Worm (Caenorhabditis elegans) whole organism, L2 larva: ENCODE data around the gene Y37H2A.11.
A peak's percentile ranks its signal among the peaks of the same experiment; 100 is the strongest.

Experiments used
- C34F6.9 ChIP-seq: fragments of 150-350 bp; optimal IDR thresholded peaks from 2 replicates; lab custom pipeline; 2014; ENCODE audit warnings: missing biosample characterization, missing genetic modification characterization
- F13H6.1 ChIP-seq: sonication (generic microtip); optimal IDR thresholded peaks from 2 replicates; lab custom pipeline; 2016; ENCODE audit warnings: missing genetic modification characterization, missing compliant biosample characterization
- R02D3.7 ChIP-seq: fragments of 150-350 bp; optimal IDR thresholded peaks from 2 replicates; lab custom pipeline; 2014; ENCODE audit warnings: missing biosample characterization, missing genetic modification characterization
- alr-1 ChIP-seq: fragments of 150-350 bp; optimal IDR thresholded peaks from 2 replicates; lab custom pipeline; 2014; ENCODE audit warnings: missing biosample characterization, missing genetic modification characterization
- aly-2 ChIP-seq: fragments of 150-350 bp; optimal IDR thresholded peaks from 2 replicates; lab custom pipeline; 2014; ENCODE audit warnings: missing biosample characterization, missing genetic modification characterization
- ama-1 ChIP-seq: fragments of 150-350 bp; optimal IDR thresholded peaks from 2 replicates; lab custom pipeline; 2018; ENCODE audit warnings: inconsistent platforms
- ceh-82 ChIP-seq: fragments of 150-350 bp; optimal IDR thresholded peaks from 2 replicates; lab custom pipeline; 2014; ENCODE audit warnings: missing biosample characterization, missing genetic modification characterization
- crh-2 ChIP-seq: sonication (generic microtip); optimal IDR thresholded peaks from 2 replicates; lab custom pipeline; 2017; ENCODE audit warnings: missing biosample characterization, missing genetic modification characterization
- dmd-4 ChIP-seq: sonication (generic microtip); optimal IDR thresholded peaks from 2 replicates; lab custom pipeline; 2017; ENCODE audit warnings: missing biosample characterization, missing genetic modification characterization
- egl-27 ChIP-seq: sonication (generic microtip); optimal IDR thresholded peaks from 3 replicates; lab custom pipeline; 2017; ENCODE audit warnings: missing biosample characterization, missing genetic modification reagents, missing genetic modification characterization
- fos-1 ChIP-seq: fragments of 150-350 bp; optimal IDR thresholded peaks from 2 replicates; lab custom pipeline; 2014; ENCODE audit warnings: missing biosample characterization, missing genetic modification characterization
- gmeb-1 ChIP-seq: fragments of 150-350 bp; optimal IDR thresholded peaks from 2 replicates; lab custom pipeline; 2014; ENCODE audit warnings: missing biosample characterization, missing genetic modification characterization
- lin-11 ChIP-seq: fragments of 150-350 bp; sonication (generic microtip); optimal IDR thresholded peaks from 2 replicates; lab custom pipeline; 2014; ENCODE audit warnings: missing biosample characterization, missing genetic modification characterization, inconsistent platforms, mixed read lengths
- lin-13 ChIP-seq: fragments of 150-350 bp; optimal IDR thresholded peaks from 2 replicates; lab custom pipeline; 2014; ENCODE audit warnings: missing biosample characterization, missing genetic modification reagents, missing genetic modification characterization
- lin-39 ChIP-seq: fragments of 150-350 bp; optimal IDR thresholded peaks from 2 replicates; lab custom pipeline; 2014; ENCODE audit warnings: missing biosample characterization, missing genetic modification reagents, missing genetic modification characterization
- mab-5 ChIP-seq: fragments of 150-350 bp; optimal IDR thresholded peaks from 2 replicates; lab custom pipeline; 2014; ENCODE audit warnings: missing biosample characterization, missing genetic modification characterization
- mbf-1 ChIP-seq: sonication (generic microtip); optimal IDR thresholded peaks from 2 replicates; lab custom pipeline; 2017; ENCODE audit warnings: missing biosample characterization, missing genetic modification characterization
- nhr-10 ChIP-seq: sonication (generic microtip); optimal IDR thresholded peaks from 2 replicates; lab custom pipeline; 2017; ENCODE audit warnings: missing biosample characterization, missing genetic modification characterization
- nhr-11 ChIP-seq: fragments of 150-350 bp; optimal IDR thresholded peaks from 2 replicates; lab custom pipeline; 2014; ENCODE audit warnings: missing biosample characterization, missing genetic modification characterization
- nhr-129 ChIP-seq: fragments of 150-350 bp; optimal IDR thresholded peaks from 2 replicates; lab custom pipeline; 2014; ENCODE audit warnings: missing biosample characterization, missing genetic modification characterization
- nhr-21 ChIP-seq: fragments of 150-350 bp; optimal IDR thresholded peaks from 2 replicates; lab custom pipeline; 2014; ENCODE audit warnings: missing biosample characterization, missing genetic modification characterization
- nhr-237 ChIP-seq: fragments of 150-350 bp; optimal IDR thresholded peaks from 2 replicates; lab custom pipeline; 2014; ENCODE audit warnings: missing biosample characterization, missing genetic modification characterization
- nhr-25 ChIP-seq: fragments of 150-350 bp; sonication (generic microtip); optimal IDR thresholded peaks from 3 replicates; lab custom pipeline; 2014; ENCODE audit warnings: missing biosample characterization, missing genetic modification characterization
- nhr-77 ChIP-seq: fragments of 150-350 bp; optimal IDR thresholded peaks from 2 replicates; lab custom pipeline; 2014; ENCODE audit warnings: missing biosample characterization, missing genetic modification characterization
- peb-1 ChIP-seq: fragments of 150-350 bp; optimal IDR thresholded peaks from 2 replicates; lab custom pipeline; 2014; ENCODE audit warnings: missing biosample characterization, missing genetic modification characterization
- sem-4 ChIP-seq: fragments of 150-350 bp; optimal IDR thresholded peaks from 2 replicates; lab custom pipeline; 2014; ENCODE audit warnings: missing biosample characterization, missing genetic modification reagents, missing genetic modification characterization
- skn-1 ChIP-seq: sonication (generic microtip); optimal IDR thresholded peaks from 2 replicates; lab custom pipeline; 2017; ENCODE audit warnings: missing biosample characterization, missing genetic modification characterization
- sma-3 ChIP-seq: sonication (generic microtip); optimal IDR thresholded peaks from 2 replicates; lab custom pipeline; 2016; ENCODE audit warnings: missing genetic modification reagents, missing genetic modification characterization, missing compliant biosample characterization
- sma-9 ChIP-seq, 2 experiments: fragments of 150-350 bp in 1 of 2; sonication (generic microtip) in 1 of 2; optimal IDR thresholded peaks; 2 replicates each; lab custom pipeline; 2014 to 2016; ENCODE audit warnings: missing genetic modification characterization in 2 of 2, mild to moderate bottlenecking in 1 of 2, missing biosample characterization in 1 of 2, missing compliant biosample characterization in 1 of 2, missing genetic modification reagents in 1 of 2, moderate library complexity in 1 of 2
- snpc-4 ChIP-seq: fragments of 150-350 bp; optimal IDR thresholded peaks from 2 replicates; lab custom pipeline; 2014; ENCODE audit warnings: missing biosample characterization, missing genetic modification characterization
- unc-39 ChIP-seq: fragments of 150-350 bp; optimal IDR thresholded peaks from 2 replicates; lab custom pipeline; 2014; ENCODE audit warnings: missing biosample characterization, missing genetic modification characterization
- unc-62 ChIP-seq: fragments of 150-350 bp; optimal IDR thresholded peaks from 2 replicates; lab custom pipeline; 2014; ENCODE audit warnings: missing biosample characterization, missing genetic modification reagents, missing genetic modification characterization
- ztf-1 ChIP-seq: fragments of 200-800 bp; sonication (Bioruptor generic); conservative IDR thresholded peaks from 2 replicates; pipeline ENCODE4 v1.3.6; 2022; ENCODE audit warnings: missing genetic modification characterization, missing compliant biosample characterization
- ztf-4 ChIP-seq: fragments of 150-350 bp; optimal IDR thresholded peaks from 2 replicates; lab custom pipeline; 2014; ENCODE audit warnings: missing biosample characterization, missing genetic modification characterization

The Y37H2A.11 gene

DNA sequence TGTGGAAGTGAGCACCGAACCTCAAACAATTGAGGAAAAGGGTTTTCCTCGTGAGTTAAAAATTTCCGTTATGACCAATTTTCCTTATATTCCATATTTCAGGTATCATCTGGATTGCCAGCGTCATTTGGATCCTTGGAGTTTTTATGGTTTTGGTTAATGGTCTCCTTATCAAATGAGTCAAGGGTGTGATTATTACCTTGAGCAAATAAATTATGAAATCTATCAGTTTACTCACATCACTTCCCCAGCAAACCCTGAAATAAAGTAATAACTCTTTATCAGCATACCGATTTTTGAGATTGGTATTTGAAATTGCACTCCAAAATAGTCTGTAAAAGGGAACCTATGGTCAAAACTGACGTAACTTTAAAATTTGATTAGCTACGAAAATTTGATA lies 3.2 kb downstream of the Y37H2A.11 start:
- TF ChIP-seq ztf-1 (GFP tag; lab: Robert Waterston, UW): no peak
- TF ChIP-seq mab-5 (tag; lab: Kevin White, UChicago): no peak
- TF ChIP-seq nhr-237: no peak
- no peak for TF ChIP-seq alr-1
- TF ChIP-seq unc-39 (tag; lab: Kevin White, UChicago): no peak
- TF ChIP-seq lin-13 (GFP tag; lab: Kevin White, UChicago): no peak
- no peak for TF ChIP-seq nhr-25 (tag; lab: Kevin White, UChicago)
- TF ChIP-seq gmeb-1 (tag; lab: Kevin White, UChicago): no peak
- no peak for TF ChIP-seq unc-62 (GFP tag; lab: Kevin White, UChicago)
- no peak for TF ChIP-seq sma-9 (GFP tag; optimal IDR thresholded peaks at IDR 0.05; lab: Kevin White, UChicago)
- TF ChIP-seq sma-9 (tag; optimal IDR thresholded peaks at IDR 0.05; lab: Kevin White, UChicago): no peak
- TF ChIP-seq snpc-4 (tag; lab: Kevin White, UChicago): no peak
- TF ChIP-seq mbf-1: no peak
- TF ChIP-seq aly-2 (tag; lab: Kevin White, UChicago): no peak
- TF ChIP-seq sem-4: no peak

DNA sequence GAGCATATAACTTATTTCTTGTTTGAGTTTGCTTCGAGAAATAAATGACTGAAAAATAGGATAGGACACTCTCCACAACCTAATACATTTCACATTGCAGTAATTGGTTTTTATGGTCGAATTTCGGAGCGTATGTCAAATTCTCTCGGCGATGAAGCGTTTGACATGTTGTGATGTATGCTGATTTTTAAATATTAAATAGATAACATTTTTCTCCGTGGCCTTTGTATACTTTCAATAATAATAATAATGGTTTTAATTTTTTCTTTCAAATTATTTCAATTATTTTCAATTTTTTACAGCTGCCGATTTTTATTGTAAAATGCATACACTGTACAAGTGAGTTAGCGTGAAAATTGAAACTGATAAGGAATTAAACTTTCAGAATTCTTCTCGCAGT lies 4.8 kb downstream of the Y37H2A.11 start, which contains the start of gene C14A6.3:
Gene C14A6.3, plus strand, starts transcription at position 301 of the 400 bp plus-strand sequence.
- no peak for TF ChIP-seq sma-3
- no peak for TF ChIP-seq unc-62 (GFP tag; lab: Kevin White, UChicago)
- peak; percentile 4 for TF ChIP-seq fos-1

DNA sequence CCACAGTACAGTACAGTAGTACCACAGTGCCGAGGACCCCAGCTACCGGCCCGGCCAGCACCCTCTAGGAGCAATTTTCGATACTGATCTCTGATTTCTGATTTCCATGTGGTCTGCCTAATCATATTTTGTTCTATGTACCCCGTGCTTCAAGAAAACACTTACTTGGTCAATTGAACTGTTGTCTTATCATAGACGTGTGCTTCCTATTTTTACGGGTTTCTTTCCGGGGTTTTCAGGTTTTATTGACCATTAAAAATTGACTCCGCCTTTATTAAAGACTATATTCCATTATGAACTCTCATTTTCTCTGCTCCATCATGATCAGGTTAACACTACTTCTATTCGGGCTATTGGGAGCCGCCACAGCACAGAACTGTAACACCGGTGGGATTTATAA lies 16.4 kb downstream of the Y37H2A.11 start, which contains the start of gene clec-48:
Gene clec-48, plus strand, starts transcription at position 320 of the 400 bp plus-strand sequence.
- TF ChIP-seq ztf-4 (tag; lab: Kevin White, UChicago) (no peak), sma-9 (GFP tag; optimal IDR thresholded peaks at IDR 0.05; lab: Kevin White, UChicago) (peak; percentile 13), sma-9 (tag; optimal IDR thresholded peaks at IDR 0.05; lab: Kevin White, UChicago) (no peak)
- TF ChIP-seq, all 48 proteins: peak for 1

DNA sequence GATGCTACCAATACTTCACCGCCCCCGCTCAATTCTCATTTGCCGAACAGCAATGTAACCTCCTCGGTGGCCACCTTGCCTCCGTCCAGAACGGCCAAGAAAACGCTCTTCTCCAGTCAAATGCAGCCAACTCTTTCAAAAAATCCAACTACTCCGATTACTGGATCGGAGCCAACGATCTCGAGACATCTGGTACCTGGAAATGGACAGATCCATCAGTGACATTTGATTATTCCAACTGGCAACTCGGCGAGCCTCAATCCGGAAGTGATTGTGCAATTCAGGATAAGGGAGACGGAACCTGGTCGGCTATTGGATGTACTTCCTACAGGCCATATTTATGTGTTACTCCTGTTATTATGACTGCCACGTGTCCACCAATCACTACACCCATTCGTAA lies 16.9 kb downstream of the Y37H2A.11 start:
- TF ChIP-seq snpc-4 (tag; lab: Kevin White, UChicago) (no peak), nhr-21 (tag; lab: Kevin White, UChicago) (no peak), nhr-10 (tag; lab: Kevin White, UChicago) (no peak), lin-39 (tag; lab: Kevin White, UChicago) (no peak), nhr-77 (tag; lab: Kevin White, UChicago) (no peak), gmeb-1 (tag; lab: Kevin White, UChicago) (no peak), alr-1 (no peak), mab-5 (tag; lab: Kevin White, UChicago) (no peak), ama-1 (lab: Kevin White, UChicago) (no peak), C34F6.9 (tag; lab: Kevin White, UChicago) (no peak), peb-1 (no peak), skn-1 (tag; lab: Kevin White, UChicago) (no peak), sem-4 (no peak), mbf-1 (no peak), dmd-4 (tag; lab: Kevin White, UChicago) (no peak), nhr-11 (tag; lab: Kevin White, UChicago) (no peak)
- TF ChIP-seq, all 48 proteins: peak for 0

DNA sequence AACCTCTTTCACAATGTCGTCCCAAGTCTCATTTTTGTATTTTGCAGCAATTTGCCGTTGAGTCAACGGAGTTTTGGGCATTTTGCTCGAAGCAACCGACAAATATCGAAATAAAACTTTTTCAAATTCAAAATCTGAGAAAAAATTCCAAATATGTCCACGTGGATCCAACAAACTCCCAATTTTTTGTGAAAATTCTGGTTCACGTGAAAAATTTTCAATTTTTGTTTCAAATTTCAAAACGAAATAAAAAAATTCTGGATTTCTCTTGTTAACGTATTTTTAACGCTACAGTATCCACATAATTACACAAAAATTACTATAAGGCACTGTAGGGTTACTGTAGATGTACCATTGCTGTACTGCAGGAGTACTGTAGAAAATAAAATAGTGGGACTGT lies 20.0 kb downstream of the Y37H2A.11 start, which contains the start of gene C14A6.13:
Gene C14A6.13, minus strand, starts transcription at position 101 of the 400 bp plus-strand sequence.
- TF ChIP-seq lin-39 (tag; lab: Kevin White, UChicago) (no peak), sma-9 (GFP tag; optimal IDR thresholded peaks at IDR 0.05; lab: Kevin White, UChicago) (no peak), sma-9 (tag; optimal IDR thresholded peaks at IDR 0.05; lab: Kevin White, UChicago) (no peak), F13H6.1 (no peak), nhr-11 (tag; lab: Kevin White, UChicago) (no peak)

DNA sequence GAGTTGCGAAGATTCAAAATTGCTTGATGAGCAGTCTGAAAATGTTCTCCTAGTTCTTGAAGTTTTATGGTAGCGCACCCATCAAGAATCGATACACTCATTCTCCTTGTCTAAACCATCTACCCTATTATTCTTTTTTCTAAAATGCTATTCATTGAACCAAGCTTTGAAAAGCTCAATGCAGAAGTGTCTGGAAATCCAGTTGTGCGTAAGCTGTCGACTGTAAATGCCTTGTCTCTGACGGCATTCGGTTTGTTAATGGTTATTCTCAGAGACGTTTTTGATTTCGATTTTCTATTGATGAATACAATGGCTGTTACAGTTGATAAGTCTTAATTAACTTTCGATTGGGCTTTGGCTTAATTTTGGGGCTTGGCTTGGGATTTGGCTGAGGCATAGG lies 21.3 kb downstream of the Y37H2A.11 start, which contains the start of gene C14A6.12:
Gene C14A6.12, minus strand, starts transcription at position 101 of the 400 bp plus-strand sequence.
- TF ChIP-seq peb-1 (no peak), fos-1 (no peak), F13H6.1 (no peak), egl-27 (tag; lab: Kevin White, UChicago) (no peak), sma-3 (no peak), crh-2 (tag; lab: Kevin White, UChicago) (no peak), nhr-129 (tag; lab: Kevin White, UChicago) (no peak), ceh-82 (tag; lab: Kevin White, UChicago) (no peak), lin-11 (no peak), R02D3.7 (tag; lab: Kevin White, UChicago) (no peak), gmeb-1 (tag; lab: Kevin White, UChicago) (no peak), mbf-1 (no peak), nhr-10 (tag; lab: Kevin White, UChicago) (no peak), unc-39 (tag; lab: Kevin White, UChicago) (no peak)
